Fruit fly (Drosophila melanogaster): ENCODE data around the gene alpha-Est2.

alpha-Est2 gene

dm6 chr3R:7504989-7505761 is 36.4 kb upstream of the alpha-Est2 start, which contains the start of gene alpha-Est9:
Gene alpha-Est9, minus strand, starts transcription at chr3R:7505098.
- TF ChIP-seq CG2199 (GFP tag; IDR thresholded peaks at IDR 0.05) (0 out of 3 replicates have a peak, but pooled peaks have one; percentile 25), Optix (GFP tag; IDR thresholded peaks at IDR 0.05) (no peak), Adf1 (GFP tag; IDR thresholded peaks at IDR 0.05) (peak; percentile 17; the same call in 1 of the 2 replicates), CG34376 (GFP tag; optimal IDR thresholded peaks at IDR 0.05) (peak; percentile 93), CG18599 (GFP tag; optimal IDR thresholded peaks at IDR 0.05) (peak; percentile 30), Hmx (GFP tag; optimal IDR thresholded peaks at IDR 0.05) (no peak), rib (GFP tag; IDR thresholded peaks at IDR 0.05) (peak; percentile 73), Rx (GFP tag; IDR thresholded peaks at IDR 0.05) (no peak), NFAT (GFP tag; IDR thresholded peaks at IDR 0.05) (peak; percentile 45; the same call in 1 of the 2 replicates), C15 (GFP tag; IDR thresholded peaks at IDR 0.05) (no peak), gro (GFP tag; optimal IDR thresholded peaks at IDR 0.05) (peak; percentile 23), bigmax (GFP tag; optimal IDR thresholded peaks at IDR 0.05) (no peak), CG11247 (GFP tag; IDR thresholded peaks at IDR 0.05) (0 out of 2 replicates have a peak, but pooled peaks have one; percentile 10), chinmo (GFP tag; IDR thresholded peaks at IDR 0.05; ENCODE audit: partially characterized antibody) (peak; percentile 87; the same call in 3 of the 4 replicates), cwo (GFP tag; optimal IDR thresholded peaks at IDR 0.05) (peak; percentile 70), Bgb (GFP tag; IDR thresholded peaks at IDR 0.05; ENCODE audit: partially characterized antibody) (peak; percentile 48; the same call in 1 of the 2 replicates), CG2678 (tag; optimal IDR thresholded peaks at IDR 0.05) (no peak), D19B (GFP tag; optimal IDR thresholded peaks at IDR 0.05) (no peak), eve (GFP tag; optimal IDR thresholded peaks at IDR 0.05) (peak in 1 of 2 experiments; percentile 14), Dbx (GFP tag; IDR thresholded peaks at IDR 0.05) (peak; percentile 65; the same call in 2 of the 3 replicates), HmgD (GFP tag; optimal IDR thresholded peaks at IDR 0.05) (no peak), GATAe (GFP tag; conservative IDR thresholded peaks at IDR 0.05) (peak; percentile 8; the same call in 1 of the 2 replicates), Camta (GFP tag; optimal IDR thresholded peaks at IDR 0.05) (no peak), br (optimal IDR thresholded peaks at IDR 0.05) (no peak), grn (GFP tag; optimal IDR thresholded peaks at IDR 0.05) (peak; percentile 65), CG13296 (GFP tag; optimal IDR thresholded peaks at IDR 0.05) (peak; percentile 8), Fer3 (tag; optimal IDR thresholded peaks at IDR 0.05) (no peak), so (GFP tag; IDR thresholded peaks at IDR 0.05) (0 out of 3 replicates have a peak, but pooled peaks have one; percentile 16), Mrtf (GFP tag; IDR thresholded peaks at IDR 0.05) (no peak), Hey (tag; optimal IDR thresholded peaks at IDR 0.05) (no peak), Rfx (GFP tag; IDR thresholded peaks at IDR 0.05) (peak; percentile 50; the same call in 1 of the 2 replicates), caup (GFP tag; optimal IDR thresholded peaks at IDR 0.05; ENCODE audit: severe bottlenecking) (peak; percentile 18), yki (optimal IDR thresholded peaks at IDR 0.05) (no peak), Vsx1 (GFP tag; optimal IDR thresholded peaks at IDR 0.05) (no peak), kah (GFP tag; optimal IDR thresholded peaks at IDR 0.05) (no peak), ems (GFP tag; optimal IDR thresholded peaks at IDR 0.05) (no peak), mirr (GFP tag; optimal IDR thresholded peaks at IDR 0.05) (peak; percentile 78), Atf6 (GFP tag; IDR thresholded peaks at IDR 0.05) (0 out of 2 replicates have a peak, but pooled peaks have one; percentile 31), tll (GFP tag; optimal IDR thresholded peaks at IDR 0.05) (no peak), pita (GFP tag; optimal IDR thresholded peaks at IDR 0.05) (no peak), CG3163 (GFP tag; optimal IDR thresholded peaks at IDR 0.05) (no peak), Med (GFP tag) (peak; percentile 87), row (GFP tag; IDR thresholded peaks at IDR 0.05) (0 out of 3 replicates have a peak, but pooled peaks have one; percentile 5), CG17328 (GFP tag; IDR thresholded peaks at IDR 0.05) (no peak), ac (GFP tag; optimal IDR thresholded peaks at IDR 0.05) (no peak), sens (GFP tag) (peak; percentile 63), exex (tag; optimal IDR thresholded peaks at IDR 0.05) (peak; percentile 96), lab (GFP tag; optimal IDR thresholded peaks at IDR 0.05) (peak; percentile 77), tx (GFP tag; optimal IDR thresholded peaks at IDR 0.05) (no peak)

Measured in whole organism, embryonic.